Fruit fly (Drosophila melanogaster) S2 (cell line): ENCODE measurements around the gene sno.
"Not testable (repeated sequence)": the region's sequence is repeated elsewhere in the genome, so short reads cannot be mapped to it uniquely, and the experiment has no call there.

Source experiments
- CG8478 ChIP-seq: fragments of >200 bp; optimal IDR thresholded peaks from 2 replicates; lab custom pipeline; 2018
- CTCF ChIP-seq, 2 experiments: fragments of >200 bp; optimal IDR thresholded peaks; 2 replicates each; lab custom pipeline; 2018

Gene sno

dm6 chrX:13221311-13221710 lies 9.8 kb upstream of the sno start:
- no peak for TF ChIP-seq CG8478
- TF ChIP-seq CTCF (optimal IDR thresholded peaks at IDR 0.05; lab: Kevin White, UChicago): no peak

- TF ChIP-seq CTCF (optimal IDR thresholded peaks at IDR 0.05; lab: Kevin White, UChicago): no peak
- no peak for TF ChIP-seq CG8478
These were observed 8.9 kb upstream of the sno start for dm6 chrX:13220418-13220817.

DNA sequence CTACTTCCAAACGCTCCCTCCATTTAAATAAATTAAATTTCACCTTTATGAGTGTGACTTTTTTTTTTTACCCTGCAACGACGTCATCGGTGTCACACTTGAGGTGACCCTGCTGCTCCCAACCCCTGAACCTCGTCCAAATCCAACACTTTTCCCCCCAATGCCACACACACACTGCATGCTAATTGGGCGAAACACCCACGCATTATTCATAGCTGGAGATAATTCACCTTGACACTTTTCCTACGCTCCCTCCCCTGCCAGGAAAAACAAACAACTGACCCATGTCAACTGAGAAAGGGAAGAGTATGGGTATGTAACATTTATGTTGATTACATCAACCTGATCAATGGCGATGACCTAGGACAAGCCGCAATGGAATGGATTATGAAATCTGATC lies 7.8 kb upstream of the sno start:
- TF ChIP-seq CG8478 (no peak), CTCF (optimal IDR thresholded peaks at IDR 0.05; lab: Kevin White, UChicago) (no peak)

DNA sequence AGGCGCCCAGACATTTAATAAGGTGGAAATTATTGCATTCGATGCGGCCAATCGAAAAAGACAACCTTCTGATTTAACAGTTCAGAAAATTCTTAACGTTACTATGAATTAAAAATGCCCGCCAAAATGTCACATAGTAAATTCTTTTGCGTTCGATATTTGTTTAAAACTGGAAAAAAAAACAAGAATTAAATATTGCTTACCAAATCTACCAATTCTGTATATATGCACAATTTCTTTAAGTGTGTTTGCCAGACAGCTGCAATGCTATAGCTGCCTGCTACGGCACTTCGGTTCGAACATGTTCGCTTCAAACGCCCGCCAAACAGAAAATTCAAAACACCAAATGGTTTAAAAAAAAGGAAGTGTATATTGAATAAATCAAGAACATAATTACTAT lies 2.6 kb upstream of the sno start:
- TF ChIP-seq CTCF (optimal IDR thresholded peaks at IDR 0.05; lab: Kevin White, UChicago) (no peak), CG8478 (no peak)

dm6 chrX:13212138-13212481 lies 636 bp upstream of the sno start, which contains the start of gene REG:
Gene REG (plus strand): TSS chrX:13212325.
- TF ChIP-seq CG8478 (no peak), CTCF (optimal IDR thresholded peaks at IDR 0.05; lab: Kevin White, UChicago) (no peak)

DNA sequence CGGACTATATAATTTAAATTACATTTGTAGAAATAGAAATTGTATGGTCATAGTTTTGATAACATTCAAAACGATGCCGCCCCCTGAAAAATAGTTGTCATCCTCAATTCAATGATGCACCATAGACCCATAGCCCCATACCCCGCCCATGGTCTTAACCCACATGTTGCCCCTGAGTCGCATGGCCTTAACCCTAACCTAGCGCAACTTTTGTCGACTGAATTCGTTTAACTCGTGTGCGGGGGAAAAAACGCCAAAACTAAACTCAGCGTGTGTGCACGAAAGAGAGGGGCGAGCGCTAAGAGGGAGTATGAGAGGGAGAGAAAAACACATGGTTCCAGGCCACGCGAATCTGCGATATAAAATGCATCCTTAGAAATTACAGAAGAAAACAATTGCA lies 1.0 kb downstream of the sno start:
- TF ChIP-seq CTCF (optimal IDR thresholded peaks at IDR 0.05; lab: Kevin White, UChicago): no peak

- TF ChIP-seq CTCF (optimal IDR thresholded peaks at IDR 0.05; lab: Kevin White, UChicago) (no peak), CG8478 (no peak)
These were observed 2.1 kb downstream of the sno start for dm6 chrX:13209410-13209809.

- no peak for TF ChIP-seq CTCF (optimal IDR thresholded peaks at IDR 0.05; lab: Kevin White, UChicago)
- no peak for TF ChIP-seq CG8478
These were observed 2.9 kb downstream of the sno start for dm6 chrX:13208554-13208953.

dm6 chrX:13208075-13208474 lies 3.4 kb downstream of the sno start:
- TF ChIP-seq CG8478 (no peak), CTCF (optimal IDR thresholded peaks at IDR 0.05; lab: Kevin White, UChicago) (no peak)

DNA sequence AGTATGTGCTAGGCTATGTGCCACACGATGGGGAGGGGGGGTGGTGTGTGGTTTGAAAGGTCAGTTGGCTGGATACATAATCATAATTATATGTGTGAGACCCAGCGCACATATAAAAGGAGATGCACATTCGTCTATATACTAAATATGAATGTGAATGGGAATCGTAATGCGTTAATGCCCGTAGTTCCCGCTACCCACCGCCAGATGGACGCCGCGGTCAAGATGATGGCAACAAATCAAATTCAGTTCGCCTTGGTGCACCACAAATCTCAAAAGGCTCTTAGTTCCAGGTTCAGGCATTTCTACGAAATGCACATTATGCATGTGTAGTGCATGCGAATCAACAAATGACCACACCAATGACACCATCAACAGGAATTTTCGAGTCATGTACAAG lies 6.8 kb downstream of the sno start:
- TF ChIP-seq CG8478 (no peak), CTCF (optimal IDR thresholded peaks at IDR 0.05; lab: Kevin White, UChicago) (peak; percentile 75 to 84)

DNA sequence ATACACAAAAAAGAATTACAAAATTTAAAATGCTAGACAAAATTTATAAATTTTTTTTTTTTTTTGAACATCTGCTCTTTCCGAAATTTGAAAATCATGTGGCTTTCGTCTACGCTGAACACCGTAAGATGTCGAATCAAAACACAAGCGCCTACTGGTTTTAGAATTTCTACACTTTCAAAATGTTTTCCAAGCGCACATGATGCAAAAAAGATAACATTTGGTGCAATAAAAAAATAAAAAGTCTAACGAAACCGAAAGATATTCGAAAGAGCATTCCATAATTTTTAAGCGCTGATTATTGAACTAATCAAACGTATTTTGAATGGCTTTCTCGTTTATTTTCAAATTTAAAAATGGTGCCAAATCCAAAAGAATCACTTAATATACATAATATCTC lies 9.3 kb downstream of the sno start, which contains the start of gene CG44437:
CG44437 (minus strand) TSS at position 101 of the 400 bp plus-strand sequence.
- no peak for TF ChIP-seq CTCF (optimal IDR thresholded peaks at IDR 0.05; lab: Kevin White, UChicago)
- TF ChIP-seq CG8478: no peak

dm6 chrX:13194249-13194648 lies 17.2 kb downstream of the sno start, which contains the start of gene Coq5:
Gene Coq5 (minus strand): TSS chrX:13194551.
- TF ChIP-seq CG8478 (no peak), CTCF (optimal IDR thresholded peaks at IDR 0.05; lab: Kevin White, UChicago) (no peak)

dm6 chrX:13192239-13192638 lies 19.2 kb downstream of the sno start:
- TF ChIP-seq CTCF (optimal IDR thresholded peaks at IDR 0.05; lab: Kevin White, UChicago) (no peak), CG8478 (no peak)

dm6 chrX:13191783-13192182 lies 19.7 kb downstream of the sno start, which contains the start of gene CG12723:
Gene CG12723 (minus strand): TSS chrX:13191883.
- no peak for TF ChIP-seq CG8478
- TF ChIP-seq CTCF (optimal IDR thresholded peaks at IDR 0.05; lab: Kevin White, UChicago): no peak

DNA sequence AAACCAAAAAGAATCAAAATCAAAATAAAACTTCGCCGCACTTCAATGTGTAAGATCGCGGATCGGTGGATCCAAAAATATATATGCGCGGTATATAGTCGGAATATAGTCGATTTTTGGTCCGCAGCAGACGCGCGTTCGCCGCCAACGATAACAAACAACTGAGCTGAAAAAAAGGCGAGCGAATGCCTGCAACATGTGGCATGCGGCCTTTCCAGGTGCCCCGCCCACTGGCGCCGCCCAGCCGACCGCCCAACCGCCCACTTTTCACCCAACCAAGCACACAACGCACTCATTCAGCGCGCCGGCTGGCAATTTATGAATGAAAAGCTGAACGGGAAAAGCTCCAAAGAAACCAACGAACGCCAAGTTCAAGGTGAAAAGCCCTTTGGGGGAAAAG lies 22.4 kb downstream of the sno start, which contains the start of gene Lgr4:
Lgr4 (minus strand) TSS at position 133 of the 400 bp plus-strand sequence.
- TF ChIP-seq CTCF (optimal IDR thresholded peaks at IDR 0.05; lab: Kevin White, UChicago): no peak

DNA sequence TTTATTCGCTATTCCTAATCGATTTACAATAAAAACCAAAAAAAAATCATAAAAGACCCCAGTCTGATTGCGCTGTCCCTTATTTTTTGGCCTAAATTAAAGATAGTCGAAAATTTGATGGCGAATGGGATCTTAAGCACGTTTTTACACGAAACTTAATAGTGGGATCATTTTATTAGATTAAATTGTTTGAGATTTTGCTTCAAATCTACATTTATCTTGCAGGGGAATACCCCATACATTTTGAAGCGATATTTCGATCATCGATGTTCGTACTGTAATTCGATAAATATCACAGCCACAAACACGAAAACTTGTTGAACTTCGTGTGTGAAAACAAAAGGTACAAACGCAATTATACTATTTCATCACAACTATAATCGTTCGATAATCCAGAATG lies 27.3 kb downstream of the sno start, which contains the start of gene CG32641:
CG32641 (plus strand) TSS at position 301 of the 400 bp plus-strand sequence.
- not testable (repeated sequence) for TF ChIP-seq CTCF (optimal IDR thresholded peaks at IDR 0.05; lab: Kevin White, UChicago); CG8478

DNA sequence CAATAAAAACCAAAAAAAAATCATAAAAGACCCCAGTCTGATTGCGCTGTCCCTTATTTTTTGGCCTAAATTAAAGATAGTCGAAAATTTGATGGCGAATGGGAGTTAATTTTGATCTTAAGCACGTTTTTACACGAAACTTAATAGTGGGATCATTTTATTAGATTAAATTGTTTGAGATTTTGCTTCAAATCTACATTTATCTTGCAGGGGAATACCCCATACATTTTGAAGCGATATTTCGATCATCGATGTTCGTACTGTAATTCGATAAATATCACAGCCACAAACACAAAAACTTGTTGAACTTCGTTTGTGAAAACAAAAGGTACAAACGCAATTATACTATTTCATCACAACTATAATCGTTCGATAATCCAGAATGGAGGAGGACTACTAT lies 33.8 kb downstream of the sno start, which contains the start of gene CG32640:
CG32640 (plus strand) TSS at position 286 of the 400 bp plus-strand sequence.
- not testable (repeated sequence) for TF ChIP-seq CTCF (optimal IDR thresholded peaks at IDR 0.05; lab: Kevin White, UChicago); CG8478
